Worm (Caenorhabditis elegans): ENCODE measurements around the gene Y75B12B.10.

DNA sequence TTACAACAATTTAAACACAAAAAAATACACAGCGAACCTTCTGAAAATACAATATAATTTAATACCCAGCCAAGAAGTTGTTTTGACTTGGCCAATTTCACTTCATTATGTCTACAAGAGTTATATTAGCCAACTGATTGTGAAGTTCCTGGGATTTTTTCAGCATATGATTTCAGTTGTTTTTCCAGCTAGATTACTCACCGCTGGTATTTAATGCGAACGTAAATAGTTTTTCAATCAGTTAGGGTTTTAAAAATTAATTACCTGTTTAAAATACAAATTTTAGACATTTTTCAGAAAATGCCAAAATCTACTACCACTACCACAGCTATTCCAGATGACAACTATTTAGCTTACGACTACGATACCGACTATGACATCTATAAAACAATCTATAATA lies 25.8 kb downstream of the Y75B12B.10 start, which contains the start of gene srw-14:
- TF ChIP-seq flt-1 (GFP tag; IDR thresholded peaks at IDR 0.05) (no peak), med-1 (GFP tag; optimal IDR thresholded peaks at IDR 0.05; ENCODE audit: insufficient read depth) (no peak), ztf-23 (GFP tag; IDR thresholded peaks at IDR 0.05) (no peak), ref-1 (GFP tag; conservative IDR thresholded peaks at IDR 0.05) (no peak), T22C8.4 (GFP tag; IDR thresholded peaks at IDR 0.05) (no peak), cog-1 (tag; optimal IDR thresholded peaks at IDR 0.05) (no peak), klf-2 (GFP tag; conservative IDR thresholded peaks at IDR 0.05) (no peak), tab-1 (GFP tag; IDR thresholded peaks at IDR 0.05) (no peak), ztf-29 (GFP tag; IDR thresholded peaks at IDR 0.05) (no peak)
